Worm (Caenorhabditis elegans) whole organism, L1 larva: ENCODE results near the gene gcy-18.

Experiments
- ama-1 ChIP-seq: fragments of 150-350 bp; optimal IDR thresholded peaks from 2 replicates; lab custom pipeline; 2014
- ceh-82 ChIP-seq, 3 experiments: fragments of 150-350 bp in 1 of 3; sonication (generic microtip) in 2 of 3; optimal IDR thresholded peaks; 2 replicates each; lab custom pipeline; 2014 to 2017; ENCODE audit warnings: missing biosample characterization in 3 of 3, missing genetic modification characterization in 3 of 3
- ceh-88 ChIP-seq: fragments of 200-800 bp; sonication (Bioruptor generic); IDR thresholded peaks from 2 replicates; pipeline ENCODE4 v1.3.6; 2022; ENCODE audit warnings: missing genetic modification characterization, missing compliant biosample characterization
- egl-13 ChIP-seq: sonication (generic microtip); optimal IDR thresholded peaks from 2 replicates; lab custom pipeline; 2016; ENCODE audit warnings: missing genotype, missing genetic modification reagents, missing genetic modification characterization, missing compliant biosample characterization
- elt-2 ChIP-seq: sonication (generic microtip); optimal IDR thresholded peaks from 2 replicates; lab custom pipeline; 2016; ENCODE audit warnings: missing genetic modification characterization, mild to moderate bottlenecking, inconsistent platforms, missing compliant biosample characterization, missing genetic modification reagents
- ets-5 ChIP-seq: fragments of 200-800 bp; sonication (Bioruptor generic); IDR thresholded peaks from 2 replicates; pipeline ENCODE4 v1.3.6; 2022; ENCODE audit warnings: missing genetic modification characterization, missing compliant biosample characterization
- fos-1 ChIP-seq: fragments of 150-350 bp; optimal IDR thresholded peaks from 2 replicates; lab custom pipeline; 2014; ENCODE audit warnings: missing biosample characterization, missing genetic modification characterization
- lin-13 ChIP-seq: fragments of 150-350 bp; optimal IDR thresholded peaks from 2 replicates; lab custom pipeline; 2014; ENCODE audit warnings: missing biosample characterization, missing genetic modification reagents, missing genetic modification characterization
- lin-35 ChIP-seq, 2 experiments: fragments of 150-350 bp; optimal IDR thresholded peaks; 2 replicates each; lab custom pipeline; 2014; ENCODE audit warnings: missing biosample characterization in 2 of 2, missing genetic modification characterization in 2 of 2, missing genetic modification reagents in 2 of 2
- nhr-237 ChIP-seq: fragments of 150-350 bp; optimal IDR thresholded peaks from 2 replicates; lab custom pipeline; 2014; ENCODE audit warnings: missing biosample characterization, missing genetic modification characterization
- nhr-76 ChIP-seq: sonication (generic microtip); optimal IDR thresholded peaks from 2 replicates; lab custom pipeline; 2017; ENCODE audit warnings: missing biosample characterization, missing genetic modification characterization
- unc-30 ChIP-seq: sonication (generic microtip); optimal IDR thresholded peaks from 2 replicates; lab custom pipeline; 2017; ENCODE audit warnings: missing biosample characterization, missing genetic modification characterization

ce11 chrIV:12854372-12855114 lies 5.4 kb upstream of the gcy-18 start:
- TF ChIP-seq elt-2 (tag; lab: Kevin White, UChicago) (no peak), ceh-82 (tag; optimal IDR thresholded peaks at IDR 0.05; lab: Kevin White, UChicago) (no peak), nhr-237 (no peak), ama-1 (lab: Kevin White, UChicago) (no peak), ets-5 (GFP tag; lab: Robert Waterston, UW) (no peak), nhr-76 (tag; lab: Kevin White, UChicago) (no peak), fos-1 (tag; lab: Kevin White, UChicago) (no peak), unc-30 (tag; lab: Kevin White, UChicago) (no peak), lin-13 (GFP tag; lab: Kevin White, UChicago) (no peak), lin-35 (GFP tag; optimal IDR thresholded peaks at IDR 0.05; lab: Kevin White, UChicago) (peak; percentile 39 to 62), egl-13 (tag; lab: Kevin White, UChicago) (no peak), ceh-88 (GFP tag; lab: Robert Waterston, UW) (no peak)
